Fruit fly (Drosophila melanogaster): Measurements from ENCODE around the gene AANATL2.

DNA sequence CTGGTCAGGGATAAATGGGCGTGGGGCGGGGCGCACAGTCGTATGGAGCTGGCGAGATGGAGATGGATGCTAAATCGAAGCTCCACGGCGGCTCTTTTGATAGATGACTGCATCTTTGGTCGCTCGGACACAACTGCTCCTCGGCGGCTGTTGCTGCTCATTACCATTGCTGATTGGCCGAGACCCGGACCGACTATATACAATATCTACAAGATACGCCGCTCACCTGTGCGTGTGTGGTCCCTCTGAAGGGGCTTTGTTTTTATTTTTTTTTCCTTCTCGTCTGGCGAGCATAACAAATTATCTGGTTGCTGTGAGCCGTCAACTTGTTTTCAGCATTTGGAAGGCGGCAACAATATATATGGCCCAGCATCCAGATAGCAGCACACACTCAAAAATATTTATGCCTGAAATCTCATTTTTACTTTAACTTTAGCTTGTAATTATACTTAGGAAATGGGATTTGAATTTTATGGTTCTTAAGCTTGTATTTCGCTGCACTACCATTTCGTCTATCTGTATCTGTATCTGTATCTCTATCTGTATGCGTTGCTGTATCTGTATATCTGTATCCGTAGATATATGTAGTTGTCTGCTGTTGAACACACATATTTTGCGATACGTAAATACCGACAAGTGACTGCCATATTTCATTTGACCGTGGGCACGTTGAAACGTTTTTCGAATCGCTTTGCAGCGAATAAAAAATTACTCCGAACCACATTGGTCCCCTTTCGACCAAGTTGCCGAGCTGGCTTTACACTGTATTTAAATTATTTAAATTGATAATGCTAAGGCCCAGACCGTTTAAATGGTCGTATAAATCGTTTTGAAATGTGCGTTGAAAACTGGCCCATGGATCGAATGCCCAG, 18.5 kb downstream of the AANATL2 start:
- no peak for TF ChIP-seq ovo (GFP tag; optimal IDR thresholded peaks at IDR 0.05)
- no peak for TF ChIP-seq tj (GFP tag; optimal IDR thresholded peaks at IDR 0.05)
- no peak for TF ChIP-seq Mnt (GFP tag; optimal IDR thresholded peaks at IDR 0.05)
- TF ChIP-seq Crg-1 (GFP tag; optimal IDR thresholded peaks at IDR 0.05): no peak
- TF ChIP-seq cnc (optimal IDR thresholded peaks at IDR 0.05): no peak
- no peak for TF ChIP-seq Clk (GFP tag; optimal IDR thresholded peaks at IDR 0.05)
- TF ChIP-seq cic (GFP tag; optimal IDR thresholded peaks at IDR 0.05): no peak
- TF ChIP-seq CG33017 (tag; optimal IDR thresholded peaks at IDR 0.05): no peak
- TF ChIP-seq kay (GFP tag; ENCODE audit: borderline replicate concordance): no peak
- no peak for TF ChIP-seq CG7045 (GFP tag; optimal IDR thresholded peaks at IDR 0.05)
- no peak for TF ChIP-seq CG14711 (tag; optimal IDR thresholded peaks at IDR 0.05)
- no peak for TF ChIP-seq bab1 (GFP tag; optimal IDR thresholded peaks at IDR 0.05)
- no peak for TF ChIP-seq toe (GFP tag; optimal IDR thresholded peaks at IDR 0.05)
- no peak for TF ChIP-seq CG5204 (GFP tag; optimal IDR thresholded peaks at IDR 0.05)
